Fruit fly (Drosophila melanogaster) whole organism, embryonic: ENCODE data around the gene CG32599.

Source experiments
- B-H1 ChIP-seq: fragments of 200-800 bp; sonication (Bioruptor generic); IDR thresholded peaks from 3 replicates; pipeline ENCODE4 v1.3.6; 2022; ENCODE audit warnings: missing biosample characterization, missing genetic modification characterization
- BtbVII ChIP-seq: fragments of 200-800 bp; sonication (Bioruptor generic); optimal IDR thresholded peaks from 3 replicates; lab custom pipeline; 2017; ENCODE audit warnings: missing biosample characterization, mild to moderate bottlenecking, missing genetic modification characterization
- CG10366 ChIP-seq: fragments of 200-800 bp; sonication (Bioruptor generic); IDR thresholded peaks from 2 replicates; pipeline ENCODE4 v1.3.6; 2022; ENCODE audit warnings: missing biosample characterization, missing genetic modification characterization
- CG12769 ChIP-seq: fragments of 200-800 bp; sonication (Bioruptor generic); optimal IDR thresholded peaks from 2 replicates; lab custom pipeline; 2019; ENCODE audit warnings: missing biosample characterization, mild to moderate bottlenecking, missing genetic modification characterization, moderate library complexity
- CG13123 ChIP-seq: fragments of 200-800 bp; sonication (Bioruptor generic); optimal IDR thresholded peaks from 2 replicates; lab custom pipeline; 2016; ENCODE audit warnings: missing biosample characterization, missing genetic modification characterization
- CG13287 ChIP-seq: fragments of 200-800 bp; sonication (Bioruptor generic); IDR thresholded peaks from 2 replicates; pipeline ENCODE4 v1.3.6; 2022; ENCODE audit warnings: missing biosample characterization, missing genetic modification characterization; ENCODE audit not compliant: partially characterized antibody
- CG14667 ChIP-seq: fragments of 200-800 bp; sonication (Bioruptor generic); IDR thresholded peaks from 2 replicates; pipeline ENCODE4 v1.3.6; 2022; ENCODE audit warnings: missing biosample characterization, missing genetic modification characterization
- CG17186 ChIP-seq: fragments of 200-800 bp; sonication (Bioruptor generic); optimal IDR thresholded peaks from 3 replicates; lab custom pipeline; 2017; ENCODE audit warnings: missing biosample characterization, missing genetic modification reagents, missing genetic modification characterization
- CG2120 ChIP-seq: fragments of 200-800 bp; sonication (Bioruptor generic); optimal IDR thresholded peaks from 3 replicates; lab custom pipeline; 2016; ENCODE audit warnings: missing biosample characterization, missing genetic modification characterization
- CG2678 ChIP-seq: fragments of 200-800 bp; sonication (Bioruptor generic); optimal IDR thresholded peaks from 3 replicates; lab custom pipeline; 2019; ENCODE audit warnings: missing biosample characterization, mild to moderate bottlenecking, missing genetic modification characterization, moderate library complexity
- CG3065 ChIP-seq: fragments of 200-800 bp; sonication (Bioruptor generic); optimal IDR thresholded peaks from 2 replicates; lab custom pipeline; 2016; ENCODE audit warnings: missing biosample characterization, missing genetic modification characterization
- CG4730 ChIP-seq: fragments of 200-800 bp; sonication (Bioruptor generic); IDR thresholded peaks from 2 replicates; pipeline ENCODE4 v1.3.6; 2022; ENCODE audit warnings: missing biosample characterization, missing genetic modification characterization
- CG7271 ChIP-seq: fragments of 200-800 bp; sonication (Bioruptor generic); optimal IDR thresholded peaks from 2 replicates; lab custom pipeline; 2018; ENCODE audit warnings: missing biosample characterization, mild to moderate bottlenecking, missing genetic modification characterization, moderate library complexity
- CG7987 ChIP-seq: fragments of 200-800 bp; sonication (Bioruptor generic); optimal IDR thresholded peaks from 2 replicates; lab custom pipeline; 2018; ENCODE audit warnings: missing biosample characterization, mild to moderate bottlenecking, missing genetic modification characterization, moderate library complexity
- CG8281 ChIP-seq: fragments of 200-800 bp; sonication (Bioruptor generic); optimal IDR thresholded peaks from 2 replicates; lab custom pipeline; 2018; ENCODE audit warnings: missing biosample characterization, mild to moderate bottlenecking, missing genetic modification characterization, moderate library complexity
- CG9876 ChIP-seq: fragments of 200-800 bp; sonication (Bioruptor generic); optimal IDR thresholded peaks from 2 replicates; lab custom pipeline; 2016; ENCODE audit warnings: missing biosample characterization, missing genetic modification characterization
- Camta ChIP-seq: fragments of 200-800 bp; sonication (Bioruptor generic); optimal IDR thresholded peaks from 2 replicates; lab custom pipeline; 2016; ENCODE audit warnings: missing biosample characterization, missing genetic modification characterization
- CkIIα-i1 ChIP-seq: fragments of 200-800 bp; sonication (Bioruptor generic); IDR thresholded peaks from 2 replicates; pipeline ENCODE4 v1.3.6; 2022; ENCODE audit warnings: missing biosample characterization, missing genetic modification characterization
- Fer3 ChIP-seq: fragments of 200-800 bp; sonication (Bioruptor generic); optimal IDR thresholded peaks from 2 replicates; lab custom pipeline; 2018; ENCODE audit warnings: missing biosample characterization, mild to moderate bottlenecking, missing genetic modification characterization, moderate library complexity
- HLH3B ChIP-seq: fragments of 200-800 bp; sonication (Bioruptor generic); IDR thresholded peaks from 2 replicates; pipeline ENCODE4 v1.3.6; 2022; ENCODE audit warnings: missing biosample characterization, missing genetic modification characterization
- Hr3 ChIP-seq: fragments of 200-800 bp; sonication (Bioruptor generic); optimal IDR thresholded peaks from 3 replicates; lab custom pipeline; 2016; ENCODE audit warnings: missing biosample characterization, missing genetic modification characterization
- Hr39 ChIP-seq: fragments of >200 bp; optimal IDR thresholded peaks from 2 replicates; lab custom pipeline; 2017
- Lhr ChIP-seq: fragments of 200-800 bp; sonication (Bioruptor generic); optimal IDR thresholded peaks from 3 replicates; lab custom pipeline; 2017; ENCODE audit warnings: mild to moderate bottlenecking, missing biosample characterization, missing genetic modification reagents, missing genetic modification characterization
- NC2β ChIP-seq: fragments of 200-800 bp; sonication (Bioruptor generic); optimal IDR thresholded peaks from 2 replicates; lab custom pipeline; 2016; ENCODE audit warnings: missing biosample characterization, missing genetic modification characterization
- Rfx ChIP-seq: fragments of 200-800 bp; sonication (Bioruptor generic); IDR thresholded peaks from 2 replicates; pipeline ENCODE4 v1.3.6; 2022; ENCODE audit warnings: missing biosample characterization, missing genetic modification characterization
- Scr ChIP-seq: fragments of 200-800 bp; sonication (Bioruptor generic); IDR thresholded peaks from 2 replicates; pipeline ENCODE4 v1.3.6; 2022; ENCODE audit warnings: missing biosample characterization, missing genetic modification characterization; ENCODE audit not compliant: partially characterized antibody
- Sin3A ChIP-seq: fragments of >200 bp; optimal IDR thresholded peaks from 2 replicates; lab custom pipeline; 2018
- Six4 ChIP-seq: fragments of 200-800 bp; sonication (Bioruptor generic); optimal IDR thresholded peaks from 2 replicates; lab custom pipeline; 2016; ENCODE audit warnings: missing biosample characterization, missing genetic modification characterization
- Trl ChIP-seq, 3 experiments: fragments of >200 bp in 2 of 3; fragments of 200-800 bp in 1 of 3; sonication (Bioruptor generic) in 1 of 3; optimal IDR thresholded peaks; 2 replicates in 1 of 3; 3 replicates in 2 of 3; lab custom pipeline; 2016 to 2017; ENCODE audit warnings: missing biosample characterization in 1 of 3, missing genetic modification characterization in 1 of 3
- ab ChIP-seq: fragments of 200-800 bp; sonication (Bioruptor generic); optimal IDR thresholded peaks from 2 replicates; lab custom pipeline; 2016; ENCODE audit warnings: missing biosample characterization, missing genetic modification characterization
- al ChIP-seq: fragments of 200-800 bp; sonication (Bioruptor generic); IDR thresholded peaks from 2 replicates; pipeline ENCODE4 v1.3.6; 2022; ENCODE audit warnings: missing biosample characterization, missing genetic modification characterization
- bsh ChIP-seq, 2 experiments: fragments of 200-800 bp; sonication (Bioruptor generic); optimal IDR thresholded peaks; 2 replicates each; lab custom pipeline; 2017 to 2018; ENCODE audit warnings: mild to moderate bottlenecking in 2 of 2, missing biosample characterization in 2 of 2, missing genetic modification characterization in 2 of 2, moderate library complexity in 1 of 2
- dan ChIP-seq: fragments of 200-800 bp; sonication (Bioruptor generic); IDR thresholded peaks from 2 replicates; pipeline ENCODE4 v1.3.6; 2022; ENCODE audit warnings: missing biosample characterization, missing genetic modification characterization
- ems ChIP-seq: fragments of 200-800 bp; sonication (Bioruptor generic); optimal IDR thresholded peaks from 3 replicates; lab custom pipeline; 2016; ENCODE audit warnings: missing biosample characterization, missing genetic modification characterization
- gem ChIP-seq: fragments of 200-800 bp; sonication (Bioruptor generic); optimal IDR thresholded peaks from 2 replicates; lab custom pipeline; 2019; ENCODE audit warnings: missing biosample characterization, mild to moderate bottlenecking, missing genetic modification characterization, moderate library complexity
- grau ChIP-seq: fragments of 200-800 bp; optimal IDR thresholded peaks from 3 replicates; lab custom pipeline; 2019; ENCODE audit warnings: missing biosample characterization, mild to moderate bottlenecking, missing genetic modification characterization, moderate library complexity
- klu ChIP-seq: fragments of 200-800 bp; sonication (Bioruptor generic); IDR thresholded peaks from 2 replicates; pipeline ENCODE4 v1.3.6; 2022; ENCODE audit warnings: missing biosample characterization, missing genetic modification characterization
- maf-S ChIP-seq: fragments of 200-800 bp; sonication (Bioruptor generic); optimal IDR thresholded peaks from 2 replicates; lab custom pipeline; 2016; ENCODE audit warnings: missing biosample characterization, missing genetic modification characterization
- otp ChIP-seq: fragments of 200-800 bp; sonication (Bioruptor generic); IDR thresholded peaks from 3 replicates; pipeline ENCODE4, ENCODE4 v1.3.6; 2022; ENCODE audit warnings: missing biosample characterization, missing genetic modification characterization
- pfk ChIP-seq: fragments of 200-800 bp; sonication (Bioruptor generic); optimal IDR thresholded peaks from 2 replicates; lab custom pipeline; 2018; ENCODE audit warnings: missing biosample characterization, mild to moderate bottlenecking, missing genetic modification characterization, moderate library complexity
- phol ChIP-seq: fragments of 200-800 bp; sonication (Bioruptor generic); optimal IDR thresholded peaks from 3 replicates; lab custom pipeline; 2018; ENCODE audit warnings: missing biosample characterization, mild to moderate bottlenecking, missing genetic modification characterization, moderate library complexity
- rib ChIP-seq: fragments of 200-800 bp; sonication (Bioruptor generic); IDR thresholded peaks from 2 replicates; pipeline ENCODE4 v1.3.6; 2022; ENCODE audit warnings: missing biosample characterization, missing genetic modification characterization
- sima ChIP-seq: fragments of 200-800 bp; sonication (Bioruptor generic); optimal IDR thresholded peaks from 2 replicates; lab custom pipeline; 2016; ENCODE audit warnings: missing biosample characterization, missing genetic modification characterization
- sr ChIP-seq: fragments of 200-800 bp; sonication (Bioruptor generic); IDR thresholded peaks from 3 replicates; pipeline ENCODE4 v1.3.6; 2022; ENCODE audit warnings: missing biosample characterization, missing genetic modification characterization
- stc ChIP-seq: fragments of 200-800 bp; sonication (Bioruptor generic); IDR thresholded peaks from 2 replicates; pipeline ENCODE4 v1.3.6; 2022; ENCODE audit warnings: missing biosample characterization, missing genetic modification characterization
- stwl ChIP-seq: fragments of 200-800 bp; sonication (Bioruptor generic); optimal IDR thresholded peaks from 3 replicates; lab custom pipeline; 2018; ENCODE audit warnings: missing biosample characterization, mild to moderate bottlenecking, missing genetic modification characterization, moderate library complexity
- tap ChIP-seq: fragments of 200-800 bp; optimal IDR thresholded peaks from 3 replicates; lab custom pipeline; 2019; ENCODE audit warnings: missing biosample characterization, mild to moderate bottlenecking, missing genetic modification characterization, moderate library complexity
- ttk ChIP-seq: fragments of 200-800 bp; sonication (Bioruptor generic); IDR thresholded peaks from 2 replicates; pipeline ENCODE4 v2.1.2; 2022; ENCODE audit warnings: missing biosample characterization, missing genetic modification characterization
- twi ChIP-seq: fragments of 200-800 bp; optimal IDR thresholded peaks from 2 replicates; lab custom pipeline; 2019; ENCODE audit warnings: missing biosample characterization, mild to moderate bottlenecking, missing genetic modification characterization, moderate library complexity
- wek ChIP-seq: fragments of 200-800 bp; sonication (Bioruptor generic); optimal IDR thresholded peaks from 3 replicates; lab custom pipeline; 2018; ENCODE audit warnings: missing biosample characterization, mild to moderate bottlenecking, missing genetic modification characterization, moderate library complexity
- zen ChIP-seq: fragments of 200-800 bp; sonication (Bioruptor generic); optimal IDR thresholded peaks from 3 replicates; lab custom pipeline; 2018; ENCODE audit warnings: missing biosample characterization, mild to moderate bottlenecking, missing genetic modification characterization, moderate library complexity

CG32599 gene

dm6 chrX:14237873-14238394 lies 5.6 kb upstream of the CG32599 start, which contains the start of the genes Fbxl4 and Dus2 (continued):
- no peak for TF ChIP-seq Trl (optimal IDR thresholded peaks at IDR 0.05; lab: Kevin White, UChicago)
- peak; percentile 94 for TF ChIP-seq Trl (GFP tag; optimal IDR thresholded peaks at IDR 0.05; lab: Kevin White, UChicago)
- peak; percentile 27 for TF ChIP-seq wek (GFP tag; lab: Kevin White, UChicago)
- TF ChIP-seq CG3065 (GFP tag; lab: Kevin White, UChicago): peak; percentile 80
- peak; percentile 94 for TF ChIP-seq Hr3
- TF ChIP-seq rib (GFP tag; lab: Robert Waterston, UW): 0 out of 2 replicates have a peak, but pooled peaks have one; percentile 60
- peak; percentile 70 for TF ChIP-seq CkIIα-i1 (GFP tag; lab: Robert Waterston, UW)
- TF ChIP-seq Fer3 (tag; lab: Kevin White, UChicago): peak; percentile 87
- peak; percentile 57; the same call in 1 of the 2 replicates for TF ChIP-seq CG13287 (GFP tag; lab: Robert Waterston, UW)
- peak; percentile 67 for TF ChIP-seq CG8281
- TF ChIP-seq CG13123 (GFP tag; lab: Kevin White, UChicago): peak; percentile 68
- peak; percentile 87 for TF ChIP-seq CG4730 (GFP tag; lab: Robert Waterston, UW)
- peak; percentile 92 for TF ChIP-seq NC2β
- no peak for TF ChIP-seq CG12769 (tag; lab: Kevin White, UChicago)
- TF ChIP-seq stwl: peak; percentile 42
- TF ChIP-seq klu (GFP tag; lab: Robert Waterston, UW): peak; percentile 87
- TF ChIP-seq ttk: peak; percentile 91
- peak; percentile 87 for TF ChIP-seq stc (GFP tag; lab: Robert Waterston, UW)
- TF ChIP-seq CG14667: peak; percentile 90
- peak; percentile 93 for TF ChIP-seq HLH3B (GFP tag; lab: Robert Waterston, UW)
- peak; percentile 96 for TF ChIP-seq CG2120 (GFP tag; lab: Kevin White, UChicago)
- TF ChIP-seq pfk: peak; percentile 27
- peak; percentile 87 for TF ChIP-seq Camta
- peak; percentile 96 for TF ChIP-seq phol
- TF ChIP-seq maf-S: peak; percentile 86
- peak; percentile 87 for TF ChIP-seq dan (GFP tag; lab: Robert Waterston, UW)
- TF ChIP-seq BtbVII (GFP tag; lab: Kevin White, UChicago): peak; percentile 78
- peak; percentile 91 for TF ChIP-seq CG10366 (GFP tag; lab: Robert Waterston, UW)
- TF ChIP-seq CG9876 (GFP tag; lab: Kevin White, UChicago): peak; percentile 91
- no peak for TF ChIP-seq Hr39 (lab: Kevin White, UChicago)
- TF ChIP-seq Sin3A (lab: Kevin White, UChicago): peak; percentile 35
- peak; percentile 93 for TF ChIP-seq otp (GFP tag; lab: Robert Waterston, UW)
- TF ChIP-seq CG2678 (tag; lab: Kevin White, UChicago): peak; percentile 94
- peak; percentile 78 for TF ChIP-seq tap (tag; lab: Kevin White, UChicago)
- peak; percentile 88 for TF ChIP-seq ab
- peak; percentile 79 for TF ChIP-seq B-H1 (GFP tag; lab: Robert Waterston, UW)
- TF ChIP-seq ems: peak; percentile 90
- peak; percentile 83 for TF ChIP-seq twi (tag; lab: Kevin White, UChicago)
- TF ChIP-seq sr (GFP tag; lab: Robert Waterston, UW): peak; percentile 72; the same call in 2 of the 3 replicates
- TF ChIP-seq Rfx (GFP tag; lab: Robert Waterston, UW): peak; percentile 96
- peak; percentile 92 for TF ChIP-seq zen (tag; lab: Kevin White, UChicago)
- peak; percentile 71 for TF ChIP-seq CG7987 (GFP tag; lab: Kevin White, UChicago)
- peak; percentile 73 for TF ChIP-seq sima
- TF ChIP-seq CG7271: no peak
- peak; percentile 96 for TF ChIP-seq gem (tag; lab: Kevin White, UChicago)
- peak; percentile 90 for TF ChIP-seq Six4 (GFP tag; lab: Kevin White, UChicago)
- peak; percentile 66 for TF ChIP-seq CG17186 (GFP tag; lab: Kevin White, UChicago)
- peak; percentile 33 to 91 for TF ChIP-seq bsh (GFP tag; optimal IDR thresholded peaks at IDR 0.05; lab: Kevin White, UChicago)
- peak; percentile 81 for TF ChIP-seq al (GFP tag; lab: Robert Waterston, UW)
- TF ChIP-seq Lhr (GFP tag; lab: Kevin White, UChicago): peak; percentile 76
- TF ChIP-seq grau (tag; lab: Kevin White, UChicago): peak; percentile 90
- 0 out of 2 replicates have a peak, but pooled peaks have one; percentile 18 for TF ChIP-seq Scr (GFP tag; lab: Robert Waterston, UW)
